Worm (Caenorhabditis elegans) whole organism, L3 larva: ENCODE data around the gene D1014.5.

ENCODE experiments used
- ama-1 ChIP-seq: fragments of 150-350 bp; optimal IDR thresholded peaks from 2 replicates; lab custom pipeline; 2018
- ceh-28 ChIP-seq: fragments of 150-350 bp; optimal IDR thresholded peaks from 2 replicates; lab custom pipeline; 2014; ENCODE audit warnings: missing biosample characterization, missing genetic modification reagents, missing genetic modification characterization
- mdl-1 ChIP-seq: fragments of 150-350 bp; optimal IDR thresholded peaks from 2 replicates; lab custom pipeline; 2014; ENCODE audit warnings: missing biosample characterization, missing genetic modification characterization
- nhr-11 ChIP-seq: fragments of 150-350 bp; optimal IDR thresholded peaks from 2 replicates; lab custom pipeline; 2014; ENCODE audit warnings: missing biosample characterization, missing genetic modification characterization
- pqm-1 ChIP-seq: fragments of 150-350 bp; optimal IDR thresholded peaks from 2 replicates; lab custom pipeline; 2017; ENCODE audit warnings: missing biosample characterization, missing genetic modification characterization, inconsistent platforms

- TF ChIP-seq ama-1 (lab: Kevin White, UChicago) (no peak), mdl-1 (no peak), ceh-28 (tag; lab: Kevin White, UChicago) (no peak), pqm-1 (tag; lab: Kevin White, UChicago) (no peak), nhr-11 (tag; lab: Kevin White, UChicago) (no peak)
Measured at ce11 chrV:8104473-8104872, 19.0 kb upstream of the D1014.5 start, which contains the start of gene srlf-16.
